Fruit fly (Drosophila melanogaster) whole organism, embryonic: Measurements from ENCODE around the gene Cht2.
A peak's percentile ranks its signal among the peaks of the same experiment; 100 is the strongest.

Experiments used
- Aef1 ChIP-seq: fragments of 200-800 bp; sonication (Bioruptor generic); IDR thresholded peaks from 3 replicates; pipeline ENCODE4 v1.3.6; 2022; ENCODE audit warnings: missing biosample characterization, missing genetic modification characterization
- Antp ChIP-seq: fragments of 200-800 bp; sonication (Bioruptor generic); optimal IDR thresholded peaks from 3 replicates; lab custom pipeline; 2016; ENCODE audit warnings: missing biosample characterization, missing genetic modification characterization
- Bgb ChIP-seq: fragments of 200-800 bp; sonication (Bioruptor generic); IDR thresholded peaks from 2 replicates; pipeline ENCODE4 v1.3.6; 2022; ENCODE audit warnings: missing biosample characterization, missing genetic modification characterization; ENCODE audit not compliant: partially characterized antibody
- CG1024 ChIP-seq: fragments of 200-800 bp; sonication (Bioruptor generic); IDR thresholded peaks from 2 replicates; pipeline ENCODE4 v1.3.6; 2022; ENCODE audit warnings: missing biosample characterization, missing genetic modification characterization
- CG11093 ChIP-seq: fragments of 200-800 bp; sonication (Bioruptor generic); IDR thresholded peaks from 3 replicates; pipeline ENCODE4 v1.3.6; 2022; ENCODE audit warnings: missing biosample characterization, missing genetic modification characterization
- CG14441 ChIP-seq: fragments of 200-800 bp; sonication (Bioruptor generic); IDR thresholded peaks from 2 replicates; pipeline ENCODE4 v1.3.6; 2022; ENCODE audit warnings: missing biosample characterization, missing genetic modification characterization
- CG15514 ChIP-seq: fragments of 200-800 bp; sonication (Bioruptor generic); optimal IDR thresholded peaks from 3 replicates; lab custom pipeline; 2017; ENCODE audit warnings: missing biosample characterization, missing genetic modification characterization, mild to moderate bottlenecking, moderate library complexity, missing genetic modification reagents
- CG17802 ChIP-seq: fragments of 200-800 bp; sonication (Bioruptor generic); optimal IDR thresholded peaks from 2 replicates; lab custom pipeline; 2018; ENCODE audit warnings: missing biosample characterization, mild to moderate bottlenecking, missing genetic modification characterization, moderate library complexity
- CG18476 ChIP-seq: fragments of 200-800 bp; sonication (Bioruptor generic); optimal IDR thresholded peaks from 2 replicates; lab custom pipeline; 2016; ENCODE audit warnings: missing biosample characterization, mild to moderate bottlenecking, missing genetic modification characterization
- CG2116 ChIP-seq: fragments of 200-800 bp; sonication (Bioruptor generic); optimal IDR thresholded peaks from 3 replicates; lab custom pipeline; 2018; ENCODE audit warnings: missing biosample characterization, mild to moderate bottlenecking, missing genetic modification characterization
- CG33557 ChIP-seq: fragments of 200-800 bp; sonication (Bioruptor generic); optimal IDR thresholded peaks from 2 replicates; lab custom pipeline; 2019; ENCODE audit warnings: missing biosample characterization, mild to moderate bottlenecking, missing genetic modification characterization, moderate library complexity
- CG6854 ChIP-seq: fragments of 200-800 bp; sonication (Bioruptor generic); optimal IDR thresholded peaks from 3 replicates; lab custom pipeline; 2017; ENCODE audit warnings: missing biosample characterization, mild to moderate bottlenecking, missing genetic modification characterization
- CG7786 ChIP-seq: fragments of 200-800 bp; sonication (Bioruptor generic); optimal IDR thresholded peaks from 2 replicates; lab custom pipeline; 2016; ENCODE audit warnings: missing biosample characterization, missing genetic modification characterization
- CG7987 ChIP-seq: fragments of 200-800 bp; sonication (Bioruptor generic); optimal IDR thresholded peaks from 2 replicates; lab custom pipeline; 2018; ENCODE audit warnings: missing biosample characterization, mild to moderate bottlenecking, missing genetic modification characterization, moderate library complexity
- CG8290 ChIP-seq, 3 experiments: fragments of 200-800 bp; sonication (Bioruptor generic); optimal IDR thresholded peaks; 2 replicates each; lab custom pipeline; 2016 to 2019; ENCODE audit warnings: missing biosample characterization in 3 of 3, missing genetic modification characterization in 3 of 3, mild to moderate bottlenecking in 2 of 3, moderate library complexity in 1 of 3
- CG8388 ChIP-seq: fragments of 200-800 bp; sonication (Bioruptor generic); optimal IDR thresholded peaks from 2 replicates; lab custom pipeline; 2019; ENCODE audit warnings: missing biosample characterization, mild to moderate bottlenecking, missing genetic modification characterization, moderate library complexity
- CG8944 ChIP-seq: fragments of 200-800 bp; sonication (Bioruptor generic); optimal IDR thresholded peaks from 3 replicates; lab custom pipeline; 2016; ENCODE audit warnings: missing biosample characterization, missing genetic modification characterization
- CG9876 ChIP-seq: fragments of 200-800 bp; sonication (Bioruptor generic); optimal IDR thresholded peaks from 2 replicates; lab custom pipeline; 2016; ENCODE audit warnings: missing biosample characterization, missing genetic modification characterization
- D19B ChIP-seq: fragments of 200-800 bp; sonication (Bioruptor generic); optimal IDR thresholded peaks from 2 replicates; lab custom pipeline; 2017; ENCODE audit warnings: missing biosample characterization, mild to moderate bottlenecking, missing genetic modification characterization
- Deaf1 ChIP-seq: fragments of 200-800 bp; optimal IDR thresholded peaks from 3 replicates; lab custom pipeline; 2019; ENCODE audit warnings: missing biosample characterization, mild to moderate bottlenecking, missing genetic modification characterization, moderate library complexity
- Dref ChIP-seq: fragments of 200-800 bp; sonication (Bioruptor generic); IDR thresholded peaks from 2 replicates; pipeline ENCODE4 v1.3.6; 2022; ENCODE audit warnings: missing biosample characterization, missing genetic modification characterization
- Fer1 ChIP-seq: fragments of 200-800 bp; sonication (Bioruptor generic); optimal IDR thresholded peaks from 2 replicates; lab custom pipeline; 2017; ENCODE audit warnings: missing biosample characterization, mild to moderate bottlenecking, missing genetic modification characterization
- Jarid2 ChIP-seq: fragments of 200-800 bp; sonication (Bioruptor generic); optimal IDR thresholded peaks from 3 replicates; lab custom pipeline; 2017; ENCODE audit warnings: mild to moderate bottlenecking, missing biosample characterization, missing genetic modification reagents, missing genetic modification characterization
- Med ChIP-seq: fragments of 200-800 bp; sonication (Bioruptor generic); peaks from one replicate; lab custom pipeline; 2016; ENCODE audit warnings: missing biosample characterization, missing genetic modification characterization, mild to moderate bottlenecking, inconsistent platforms, moderate library complexity
- Mrtf ChIP-seq: fragments of 200-800 bp; sonication (Bioruptor generic); IDR thresholded peaks from 3 replicates; pipeline ENCODE4 v1.3.6; 2022; ENCODE audit warnings: missing biosample characterization, missing genetic modification characterization
- bbx ChIP-seq: fragments of 200-800 bp; sonication (Bioruptor generic); IDR thresholded peaks from 2 replicates; pipeline ENCODE4 v1.3.6; 2022; ENCODE audit warnings: missing biosample characterization, missing genetic modification characterization; ENCODE audit not compliant: partially characterized antibody
- bsh ChIP-seq, 2 experiments: fragments of 200-800 bp; sonication (Bioruptor generic); optimal IDR thresholded peaks; 2 replicates each; lab custom pipeline; 2017 to 2018; ENCODE audit warnings: mild to moderate bottlenecking in 2 of 2, missing biosample characterization in 2 of 2, missing genetic modification characterization in 2 of 2, moderate library complexity in 1 of 2
- btn ChIP-seq: fragments of 200-800 bp; sonication (Bioruptor generic); optimal IDR thresholded peaks from 2 replicates; lab custom pipeline; 2016; ENCODE audit warnings: missing biosample characterization, missing genetic modification characterization
- chif ChIP-seq, 2 experiments: fragments of 200-800 bp; sonication (Bioruptor generic); optimal IDR thresholded peaks; 3 replicates each; lab custom pipeline; 2016; ENCODE audit warnings: missing biosample characterization in 2 of 2, missing genetic modification characterization in 2 of 2
- chinmo ChIP-seq: fragments of 200-800 bp; sonication (Bioruptor generic); IDR thresholded peaks from 4 replicates; pipeline ENCODE4 v1.3.6; 2022; ENCODE audit warnings: missing biosample characterization, missing genetic modification characterization; ENCODE audit not compliant: partially characterized antibody
- crol ChIP-seq: fragments of 200-800 bp; sonication (Bioruptor generic); IDR thresholded peaks from 2 replicates; pipeline ENCODE4 v1.3.6; 2022; ENCODE audit warnings: missing biosample characterization, missing genetic modification characterization
- dm ChIP-seq: fragments of 200-800 bp; sonication (Bioruptor generic); optimal IDR thresholded peaks from 3 replicates; lab custom pipeline; 2016; ENCODE audit warnings: missing biosample characterization, missing genetic modification characterization
- dpn ChIP-seq, 2 experiments: fragments of 200-800 bp; sonication (Bioruptor generic); optimal IDR thresholded peaks; 3 replicates each; lab custom pipeline; 2016; ENCODE audit warnings: missing biosample characterization in 2 of 2, missing genetic modification characterization in 2 of 2
- ems ChIP-seq: fragments of 200-800 bp; sonication (Bioruptor generic); optimal IDR thresholded peaks from 3 replicates; lab custom pipeline; 2016; ENCODE audit warnings: missing biosample characterization, missing genetic modification characterization
- fru ChIP-seq: fragments of >200 bp; optimal IDR thresholded peaks from 2 replicates; lab custom pipeline; 2017
- ftz-f1 ChIP-seq: fragments of 200-800 bp; sonication (Bioruptor generic); optimal IDR thresholded peaks from 2 replicates; lab custom pipeline; 2016; ENCODE audit warnings: missing biosample characterization, missing genetic modification characterization
- grn ChIP-seq: fragments of 200-800 bp; sonication (Bioruptor generic); optimal IDR thresholded peaks from 3 replicates; lab custom pipeline; 2017; ENCODE audit warnings: missing biosample characterization, missing genetic modification characterization
- gsb ChIP-seq: fragments of 200-800 bp; sonication (Bioruptor generic); IDR thresholded peaks from 2 replicates; pipeline ENCODE4 v1.3.6; 2022; ENCODE audit warnings: missing biosample characterization, missing genetic modification characterization
- gsb-n ChIP-seq: fragments of 200-800 bp; sonication (Bioruptor generic); optimal IDR thresholded peaks from 3 replicates; lab custom pipeline; 2018; ENCODE audit warnings: missing biosample characterization, mild to moderate bottlenecking, missing genetic modification characterization
- ham ChIP-seq: fragments of 200-800 bp; sonication (Bioruptor generic); IDR thresholded peaks from 2 replicates; pipeline ENCODE4 v1.3.6; 2022; ENCODE audit warnings: missing biosample characterization, missing genetic modification characterization
- ind ChIP-seq: fragments of 200-800 bp; sonication (Bioruptor generic); optimal IDR thresholded peaks from 3 replicates; lab custom pipeline; 2016; ENCODE audit warnings: missing biosample characterization, missing genetic modification characterization
- ken ChIP-seq: fragments of 200-800 bp; sonication (Bioruptor generic); IDR thresholded peaks from 3 replicates; pipeline ENCODE4 v1.3.6; 2022; ENCODE audit warnings: missing biosample characterization, missing genetic modification characterization
- lab ChIP-seq: fragments of 200-800 bp; sonication (Bioruptor generic); optimal IDR thresholded peaks from 3 replicates; lab custom pipeline; 2017; ENCODE audit warnings: missing biosample characterization, missing genetic modification characterization, mild to moderate bottlenecking, moderate library complexity, missing genetic modification reagents
- mld ChIP-seq: fragments of 200-800 bp; sonication (Bioruptor generic); IDR thresholded peaks from 3 replicates; pipeline ENCODE4 v1.3.6; 2022; ENCODE audit warnings: missing biosample characterization, missing genetic modification characterization; ENCODE audit not compliant: partially characterized antibody
- ro ChIP-seq: fragments of 200-800 bp; sonication (Bioruptor generic); IDR thresholded peaks from 2 replicates; pipeline ENCODE4 v1.3.6; 2022; ENCODE audit warnings: missing biosample characterization, missing genetic modification characterization
- row ChIP-seq: fragments of 200-800 bp; sonication (Bioruptor generic); IDR thresholded peaks from 3 replicates; pipeline ENCODE4 v1.3.6; 2022; ENCODE audit warnings: missing biosample characterization, missing genetic modification characterization
- salm ChIP-seq: fragments of 200-800 bp; sonication (Bioruptor generic); optimal IDR thresholded peaks from 2 replicates; lab custom pipeline; 2018; ENCODE audit warnings: missing biosample characterization, mild to moderate bottlenecking, missing genetic modification characterization
- sens ChIP-seq: fragments of 200-800 bp; sonication (Bioruptor generic); peaks from one replicate; lab custom pipeline; 2016; ENCODE audit warnings: missing biosample characterization, missing genetic modification characterization

Gene Cht2

DNA sequence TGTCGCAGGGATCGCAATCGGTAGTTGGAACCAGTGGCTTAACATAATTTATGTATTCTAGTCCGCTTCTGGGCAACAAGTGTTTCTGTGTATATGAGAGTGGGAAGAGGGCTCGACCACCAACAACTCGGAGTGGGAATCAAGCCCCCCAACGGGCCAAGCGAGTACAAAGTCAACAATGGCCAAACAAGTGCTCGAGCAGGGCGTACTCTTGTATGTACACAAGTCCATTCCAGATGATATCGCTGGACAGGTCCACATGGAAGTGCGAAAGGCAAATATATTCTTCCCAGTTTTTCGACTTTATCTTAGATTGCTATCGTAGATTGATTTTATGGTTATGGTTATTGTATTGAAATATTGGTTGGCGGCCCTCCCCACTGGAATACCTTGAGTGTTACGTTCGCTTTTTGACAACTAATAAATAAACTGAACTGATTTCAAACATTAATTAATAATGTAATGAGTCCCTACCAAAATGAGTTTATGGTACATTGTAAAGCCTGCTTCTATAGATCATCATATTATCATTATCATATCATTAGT is 13.1 kb downstream of the Cht2 start (continued):
- TF ChIP-seq lab (GFP tag; lab: Kevin White, UChicago): peak; percentile 62
- TF ChIP-seq CG8290 (GFP tag; optimal IDR thresholded peaks at IDR 0.05; lab: Kevin White, UChicago): no peak
- peak; percentile 20 to 22 for TF ChIP-seq CG8290 (tag; optimal IDR thresholded peaks at IDR 0.05; lab: Kevin White, UChicago)
- TF ChIP-seq Fer1 (GFP tag; lab: Kevin White, UChicago): peak; percentile 11
- TF ChIP-seq Med: peak; percentile 58
- TF ChIP-seq chif (GFP tag; optimal IDR thresholded peaks at IDR 0.05; lab: Kevin White, UChicago): no peak
- TF ChIP-seq ken (GFP tag; lab: Robert Waterston, UW): 0 out of 3 replicates have a peak, but pooled peaks have one; percentile 49
- no peak for TF ChIP-seq fru
- TF ChIP-seq ind: no peak
- peak; percentile 95 for TF ChIP-seq grn (GFP tag; lab: Kevin White, UChicago)
- TF ChIP-seq ham (GFP tag; lab: Robert Waterston, UW): no peak
- no peak for TF ChIP-seq Dref (GFP tag; lab: Robert Waterston, UW)
- no peak for TF ChIP-seq CG9876 (GFP tag; lab: Kevin White, UChicago)
- no peak for TF ChIP-seq CG17802 (tag; lab: Kevin White, UChicago)
- TF ChIP-seq salm: peak; percentile 9
- peak; percentile 31 for TF ChIP-seq gsb-n (tag; lab: Kevin White, UChicago)
- no peak for TF ChIP-seq btn (GFP tag; lab: Kevin White, UChicago)
- peak; percentile 9 for TF ChIP-seq Jarid2 (GFP tag; lab: Kevin White, UChicago)
- TF ChIP-seq Antp (GFP tag; lab: Kevin White, UChicago): no peak
- TF ChIP-seq CG33557: peak; percentile 59
- TF ChIP-seq CG6854: peak; percentile 21
- no peak for TF ChIP-seq CG7786
- no peak for TF ChIP-seq Deaf1 (tag; lab: Kevin White, UChicago)
- TF ChIP-seq CG1024: peak; percentile 22; the same call in 1 of the 2 replicates
- TF ChIP-seq bbx: no peak
- TF ChIP-seq ro: no peak
- no peak for TF ChIP-seq CG18476

DNA sequence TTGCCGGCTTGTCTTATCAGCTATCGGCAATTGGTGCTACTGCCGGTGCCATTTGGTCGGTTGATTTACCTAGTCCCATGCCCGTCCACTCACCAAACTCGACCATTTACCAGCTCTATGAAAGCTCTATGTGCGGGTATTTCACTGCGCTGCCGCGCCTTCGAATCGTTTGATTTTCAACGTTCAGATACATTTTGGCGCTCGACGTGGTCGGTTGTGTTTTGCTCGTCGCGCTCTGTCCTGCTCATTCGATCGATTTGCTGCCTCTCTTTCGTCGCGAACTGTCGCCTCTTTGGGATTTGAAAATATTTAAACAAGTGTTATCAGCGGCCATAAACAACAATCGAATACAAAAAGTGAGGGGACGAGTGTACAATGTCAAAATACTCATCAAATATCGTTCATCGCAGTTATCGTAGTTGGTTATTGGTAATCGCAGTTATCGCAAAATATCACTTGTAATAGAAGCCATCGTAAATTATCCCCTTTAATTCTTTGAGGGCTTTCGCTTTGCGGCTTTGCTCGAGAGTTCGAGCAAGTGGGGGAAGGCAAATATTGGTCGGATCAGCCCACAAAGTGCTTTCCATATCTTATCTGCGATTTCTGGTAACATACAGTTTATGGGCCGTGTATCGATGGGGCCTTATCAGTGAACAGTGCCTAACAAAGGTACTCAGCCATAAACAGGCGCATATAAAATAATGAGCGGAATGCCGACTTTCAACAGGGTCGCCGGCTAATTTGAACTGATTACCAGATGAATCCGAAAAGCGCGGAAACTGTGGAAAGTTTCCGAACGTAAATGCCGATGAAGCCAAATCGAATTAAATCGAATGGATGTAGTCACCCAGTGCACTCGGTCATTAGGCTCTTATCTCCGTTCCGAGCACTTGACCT is 13.8 kb downstream of the Cht2 start:
- peak; percentile 52 for TF ChIP-seq Jarid2 (GFP tag; lab: Kevin White, UChicago)
- no peak for TF ChIP-seq dpn (GFP tag; optimal IDR thresholded peaks at IDR 0.05; lab: Kevin White, UChicago)
- TF ChIP-seq crol (GFP tag; lab: Robert Waterston, UW): no peak; the same call in 1 of the 2 replicates
- TF ChIP-seq CG8388 (GFP tag; lab: Kevin White, UChicago): peak; percentile 88
- no peak for TF ChIP-seq btn (GFP tag; lab: Kevin White, UChicago)
- TF ChIP-seq ftz-f1: peak; percentile 5
- no peak for TF ChIP-seq CG7987 (GFP tag; lab: Kevin White, UChicago)
- peak; percentile 39; the same call in 1 of the 2 replicates for TF ChIP-seq Bgb
- TF ChIP-seq ems: no peak
- no peak for TF ChIP-seq CG11093 (GFP tag; lab: Robert Waterston, UW)
- no peak for TF ChIP-seq mld (GFP tag; lab: Robert Waterston, UW)
- TF ChIP-seq CG8290 (GFP tag; optimal IDR thresholded peaks at IDR 0.05; lab: Kevin White, UChicago): no peak
- TF ChIP-seq CG8290 (tag; optimal IDR thresholded peaks at IDR 0.05; lab: Kevin White, UChicago): peak in 1 of 2 experiments; percentile 30
- TF ChIP-seq CG15514: peak; percentile 12
- peak; percentile 75; the same call in 3 of the 4 replicates for TF ChIP-seq chinmo (GFP tag; lab: Robert Waterston, UW)
- TF ChIP-seq CG14441 (GFP tag; lab: Robert Waterston, UW): peak; percentile 45
- TF ChIP-seq row: peak; percentile 59
- TF ChIP-seq CG8944 (GFP tag; lab: Kevin White, UChicago): no peak
- no peak for TF ChIP-seq D19B (GFP tag; lab: Kevin White, UChicago)
- TF ChIP-seq CG2116: peak; percentile 16
- peak; percentile 86 for TF ChIP-seq sens
- no peak for TF ChIP-seq bsh (GFP tag; optimal IDR thresholded peaks at IDR 0.05; lab: Kevin White, UChicago)
- TF ChIP-seq gsb (GFP tag; lab: Robert Waterston, UW): no peak
- TF ChIP-seq Mrtf: no peak
- TF ChIP-seq Aef1: no peak
- no peak for TF ChIP-seq gsb-n (tag; lab: Kevin White, UChicago)
- TF ChIP-seq dm (GFP tag; lab: Kevin White, UChicago): no peak
